Fruit fly (Drosophila melanogaster) whole organism, embryonic: ENCODE data around the gene CG10809.

Source experiments
- Abd-B ChIP-seq: fragments of 200-800 bp; sonication (Bioruptor generic); optimal IDR thresholded peaks from 2 replicates; lab custom pipeline; 2018; ENCODE audit warnings: missing biosample characterization, mild to moderate bottlenecking, missing genetic modification characterization, moderate library complexity
- Ada2b ChIP-seq: fragments of 200-800 bp; sonication (Bioruptor generic); IDR thresholded peaks from 2 replicates; pipeline ENCODE4 v1.3.6; 2022; ENCODE audit warnings: missing biosample characterization, missing genetic modification characterization
- BEAF-32 ChIP-seq: fragments of 200-800 bp; sonication (Bioruptor generic); optimal IDR thresholded peaks from 3 replicates; lab custom pipeline; 2017; ENCODE audit warnings: missing biosample characterization, missing genetic modification characterization, mild to moderate bottlenecking, moderate library complexity, missing genetic modification reagents
- CG10543 ChIP-seq: fragments of 200-800 bp; sonication (Bioruptor generic); optimal IDR thresholded peaks from 3 replicates; lab custom pipeline; 2017; ENCODE audit warnings: missing biosample characterization, mild to moderate bottlenecking, missing genetic modification characterization, moderate library complexity
- CG10959 ChIP-seq: fragments of 200-800 bp; sonication (Bioruptor generic); IDR thresholded peaks from 2 replicates; pipeline ENCODE4 v1.3.6; 2022; ENCODE audit warnings: missing biosample characterization, missing genetic modification characterization
- CG13287 ChIP-seq: fragments of 200-800 bp; sonication (Bioruptor generic); IDR thresholded peaks from 2 replicates; pipeline ENCODE4 v1.3.6; 2022; ENCODE audit warnings: missing biosample characterization, missing genetic modification characterization; ENCODE audit not compliant: partially characterized antibody
- CG13624 ChIP-seq: fragments of 200-800 bp; sonication (Bioruptor generic); optimal IDR thresholded peaks from 2 replicates; lab custom pipeline; 2016; ENCODE audit warnings: missing biosample characterization, missing genetic modification characterization
- CG14014 ChIP-seq: fragments of 200-800 bp; sonication (Bioruptor generic); IDR thresholded peaks from 2 replicates; pipeline ENCODE4 v1.3.6; 2022; ENCODE audit warnings: missing biosample characterization, missing genetic modification characterization
- CG15073 ChIP-seq: fragments of 200-800 bp; sonication (Bioruptor generic); optimal IDR thresholded peaks from 2 replicates; lab custom pipeline; 2016; ENCODE audit warnings: missing biosample characterization, missing genetic modification characterization
- CG18262 ChIP-seq: fragments of 200-800 bp; optimal IDR thresholded peaks from 3 replicates; lab custom pipeline; 2019; ENCODE audit warnings: missing biosample characterization, mild to moderate bottlenecking, missing genetic modification characterization, moderate library complexity
- CG2116 ChIP-seq: fragments of 200-800 bp; sonication (Bioruptor generic); optimal IDR thresholded peaks from 3 replicates; lab custom pipeline; 2018; ENCODE audit warnings: missing biosample characterization, mild to moderate bottlenecking, missing genetic modification characterization
- CG2199 ChIP-seq: fragments of 200-800 bp; sonication (Bioruptor generic); IDR thresholded peaks from 3 replicates; pipeline ENCODE4 v1.3.6; 2022; ENCODE audit warnings: missing biosample characterization, missing genetic modification characterization
- CG31365 ChIP-seq: fragments of 200-800 bp; sonication (Bioruptor generic); optimal IDR thresholded peaks from 2 replicates; lab custom pipeline; 2018; ENCODE audit warnings: missing biosample characterization, mild to moderate bottlenecking, missing genetic modification characterization
- CG3995 ChIP-seq: fragments of 200-800 bp; sonication (Bioruptor generic); optimal IDR thresholded peaks from 3 replicates; lab custom pipeline; 2016; ENCODE audit warnings: missing biosample characterization, missing genetic modification characterization
- CG4820 ChIP-seq: fragments of 200-800 bp; sonication (Bioruptor generic); optimal IDR thresholded peaks from 3 replicates; lab custom pipeline; 2016; ENCODE audit warnings: missing biosample characterization, missing genetic modification characterization
- CG6175 ChIP-seq: fragments of 200-800 bp; sonication (Bioruptor generic); IDR thresholded peaks from 3 replicates; pipeline ENCODE4 v1.3.6; 2022; ENCODE audit warnings: missing biosample characterization, missing genetic modification characterization
- CG7556 ChIP-seq: fragments of 200-800 bp; sonication (Bioruptor generic); optimal IDR thresholded peaks from 2 replicates; lab custom pipeline; 2017; ENCODE audit warnings: missing biosample characterization, mild to moderate bottlenecking, missing genetic modification characterization
- CG8089 ChIP-seq: fragments of 200-800 bp; sonication (Bioruptor generic); optimal IDR thresholded peaks from 3 replicates; lab custom pipeline; 2016; ENCODE audit warnings: missing biosample characterization, missing genetic modification characterization
- Dfd ChIP-seq, 2 experiments: fragments of >200 bp; optimal IDR thresholded peaks; 2 replicates each; lab custom pipeline; 2017; ENCODE audit warnings: missing biosample characterization in 2 of 2, missing genetic modification characterization in 2 of 2
- Ets97D ChIP-seq: fragments of 200-800 bp; sonication (Bioruptor generic); optimal IDR thresholded peaks from 3 replicates; lab custom pipeline; 2016; ENCODE audit warnings: missing biosample characterization, missing genetic modification characterization
- Fer3 ChIP-seq: fragments of 200-800 bp; sonication (Bioruptor generic); optimal IDR thresholded peaks from 2 replicates; lab custom pipeline; 2018; ENCODE audit warnings: missing biosample characterization, mild to moderate bottlenecking, missing genetic modification characterization, moderate library complexity
- Hr39 ChIP-seq: fragments of >200 bp; optimal IDR thresholded peaks from 2 replicates; lab custom pipeline; 2017
- Med ChIP-seq: fragments of 200-800 bp; sonication (Bioruptor generic); peaks from one replicate; lab custom pipeline; 2016; ENCODE audit warnings: missing biosample characterization, missing genetic modification characterization, mild to moderate bottlenecking, inconsistent platforms, moderate library complexity
- Pdp1 ChIP-seq, 2 experiments: fragments of 200-800 bp; sonication (Bioruptor generic); optimal IDR thresholded peaks; 3 replicates each; lab custom pipeline; 2016; ENCODE audit warnings: missing biosample characterization in 2 of 2, missing genetic modification characterization in 2 of 2, mild to moderate bottlenecking in 1 of 2, moderate library complexity in 1 of 2
- ab ChIP-seq: fragments of 200-800 bp; sonication (Bioruptor generic); optimal IDR thresholded peaks from 2 replicates; lab custom pipeline; 2016; ENCODE audit warnings: missing biosample characterization, missing genetic modification characterization
- abd-A ChIP-seq: fragments of 200-800 bp; sonication (Bioruptor generic); optimal IDR thresholded peaks from 3 replicates; lab custom pipeline; 2019; ENCODE audit warnings: missing biosample characterization, mild to moderate bottlenecking, missing genetic modification characterization, moderate library complexity
- aop ChIP-seq: fragments of 200-800 bp; sonication (Bioruptor generic); IDR thresholded peaks from 2 replicates; pipeline ENCODE4 v1.3.6; 2022; ENCODE audit warnings: missing biosample characterization, missing genetic modification characterization
- cato ChIP-seq: fragments of 200-800 bp; sonication (Bioruptor generic); optimal IDR thresholded peaks from 2 replicates; lab custom pipeline; 2016; ENCODE audit warnings: missing biosample characterization, missing genetic modification characterization, borderline replicate concordance
- chinmo ChIP-seq: fragments of 200-800 bp; sonication (Bioruptor generic); IDR thresholded peaks from 4 replicates; pipeline ENCODE4 v1.3.6; 2022; ENCODE audit warnings: missing biosample characterization, missing genetic modification characterization; ENCODE audit not compliant: partially characterized antibody
- ci ChIP-seq: fragments of 200-800 bp; sonication (Bioruptor generic); IDR thresholded peaks from 3 replicates; pipeline ENCODE4 v1.3.6; 2022; ENCODE audit warnings: missing biosample characterization, missing genetic modification characterization
- en ChIP-seq: fragments of 200-800 bp; sonication (Bioruptor generic); optimal IDR thresholded peaks from 2 replicates; lab custom pipeline; 2016; ENCODE audit warnings: missing biosample characterization, missing genetic modification characterization
- eyg ChIP-seq: fragments of 200-800 bp; sonication (Bioruptor generic); optimal IDR thresholded peaks from 3 replicates; lab custom pipeline; 2016; ENCODE audit warnings: missing biosample characterization, missing genetic modification characterization
- gt ChIP-seq: fragments of 200-800 bp; sonication (Bioruptor generic); IDR thresholded peaks from 2 replicates; pipeline ENCODE4 v1.3.6; 2022; ENCODE audit warnings: missing biosample characterization, missing genetic modification characterization
- her ChIP-seq: fragments of 200-800 bp; sonication (Bioruptor generic); optimal IDR thresholded peaks from 2 replicates; lab custom pipeline; 2016; ENCODE audit warnings: missing biosample characterization, missing genetic modification characterization
- ind ChIP-seq: fragments of 200-800 bp; sonication (Bioruptor generic); optimal IDR thresholded peaks from 3 replicates; lab custom pipeline; 2016; ENCODE audit warnings: missing biosample characterization, missing genetic modification characterization
- inv ChIP-seq: fragments of 200-800 bp; sonication (Bioruptor generic); IDR thresholded peaks from 2 replicates; pipeline ENCODE4 v1.3.6; 2022; ENCODE audit warnings: missing biosample characterization, missing genetic modification characterization; ENCODE audit not compliant: partially characterized antibody
- kay ChIP-seq: fragments of 200-800 bp; sonication (Bioruptor generic); optimal IDR thresholded peaks from 2 replicates; lab custom pipeline; 2016; ENCODE audit warnings: missing biosample characterization, missing genetic modification characterization
- knrl ChIP-seq: fragments of 200-800 bp; sonication (Bioruptor generic); IDR thresholded peaks from 3 replicates; pipeline ENCODE4 v1.3.6; 2022; ENCODE audit warnings: missing biosample characterization, missing genetic modification characterization; ENCODE audit not compliant: partially characterized antibody
- nau ChIP-seq: fragments of 200-800 bp; sonication (Bioruptor generic); optimal IDR thresholded peaks from 3 replicates; lab custom pipeline; 2017; ENCODE audit warnings: missing biosample characterization, mild to moderate bottlenecking, missing genetic modification characterization, missing genetic modification reagents
- otp ChIP-seq: fragments of 200-800 bp; sonication (Bioruptor generic); IDR thresholded peaks from 3 replicates; pipeline ENCODE4, ENCODE4 v1.3.6; 2022; ENCODE audit warnings: missing biosample characterization, missing genetic modification characterization
- ranshi ChIP-seq: fragments of 200-800 bp; sonication (Bioruptor generic); IDR thresholded peaks from 2 replicates; pipeline ENCODE4 v1.3.6; 2022; ENCODE audit warnings: missing biosample characterization, missing genetic modification characterization
- sd ChIP-seq: fragments of 200-800 bp; sonication (Bioruptor generic); optimal IDR thresholded peaks from 3 replicates; lab custom pipeline; 2018; ENCODE audit warnings: missing biosample characterization, mild to moderate bottlenecking, missing genetic modification characterization, moderate library complexity
- sim ChIP-seq: fragments of 200-800 bp; sonication (Bioruptor generic); IDR thresholded peaks from 2 replicates; pipeline ENCODE4 v1.3.6; 2022; ENCODE audit warnings: missing biosample characterization, missing genetic modification characterization
- slbo ChIP-seq: fragments of 200-800 bp; sonication (Bioruptor generic); IDR thresholded peaks from 2 replicates; pipeline ENCODE4 v1.3.6; 2022; ENCODE audit warnings: missing biosample characterization, missing genetic modification characterization
- slou ChIP-seq: fragments of 200-800 bp; sonication (Bioruptor generic); optimal IDR thresholded peaks from 3 replicates; lab custom pipeline; 2016; ENCODE audit warnings: missing biosample characterization, missing genetic modification characterization
- sna ChIP-seq: fragments of 200-800 bp; sonication (Bioruptor generic); IDR thresholded peaks from 2 replicates; pipeline ENCODE4 v1.3.6; 2022; ENCODE audit warnings: missing biosample characterization, missing genetic modification characterization; ENCODE audit not compliant: partially characterized antibody
- sr ChIP-seq: fragments of 200-800 bp; sonication (Bioruptor generic); IDR thresholded peaks from 3 replicates; pipeline ENCODE4 v1.3.6; 2022; ENCODE audit warnings: missing biosample characterization, missing genetic modification characterization
- tin ChIP-seq: fragments of 200-800 bp; sonication (Bioruptor generic); optimal IDR thresholded peaks from 3 replicates; lab custom pipeline; 2016; ENCODE audit warnings: missing biosample characterization, missing genetic modification characterization
- tna ChIP-seq: fragments of 200-800 bp; sonication (Bioruptor generic); IDR thresholded peaks from 2 replicates; pipeline ENCODE4 v1.3.6; 2022; ENCODE audit warnings: missing biosample characterization, missing genetic modification characterization; ENCODE audit not compliant: partially characterized antibody
- unpg ChIP-seq: fragments of 200-800 bp; sonication (Bioruptor generic); optimal IDR thresholded peaks from 3 replicates; lab custom pipeline; 2018; ENCODE audit warnings: missing biosample characterization, mild to moderate bottlenecking, missing genetic modification characterization, moderate library complexity
- wdn ChIP-seq: fragments of 200-800 bp; sonication (Bioruptor generic); IDR thresholded peaks from 2 replicates; pipeline ENCODE4 v1.3.6; 2022; ENCODE audit warnings: missing biosample characterization, missing genetic modification characterization
- zen ChIP-seq: fragments of 200-800 bp; sonication (Bioruptor generic); optimal IDR thresholded peaks from 3 replicates; lab custom pipeline; 2018; ENCODE audit warnings: missing biosample characterization, mild to moderate bottlenecking, missing genetic modification characterization, moderate library complexity

CG10809 gene

DNA sequence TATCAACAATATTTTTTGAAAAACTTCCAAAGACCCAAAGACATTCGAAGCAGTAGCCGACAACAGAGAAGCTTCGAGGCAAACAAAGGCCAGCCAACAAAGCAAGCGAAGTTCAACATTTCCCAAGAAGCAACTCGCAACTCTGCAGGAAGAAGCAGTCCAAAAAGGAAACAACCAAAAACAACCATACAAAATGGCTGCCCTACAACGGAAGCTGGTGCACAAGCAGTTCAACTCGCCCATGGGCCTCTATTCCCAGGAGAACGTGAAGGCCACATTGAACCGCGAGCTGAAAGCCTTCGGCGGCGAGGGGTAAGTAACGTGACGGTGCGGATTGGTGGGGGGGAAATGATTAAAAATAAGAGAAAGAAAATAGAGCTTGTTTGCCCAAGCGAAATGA, 39.4 kb downstream of the CG10809 start (continued):
- TF ChIP-seq Abd-B (GFP tag; lab: Kevin White, UChicago) (no peak), slbo (GFP tag; lab: Robert Waterston, UW) (0 out of 2 replicates have a peak, but pooled peaks have one; percentile 16), Ets97D (GFP tag; lab: Kevin White, UChicago) (peak; percentile 75), ab (GFP tag; lab: Kevin White, UChicago) (no peak), aop (GFP tag; lab: Robert Waterston, UW) (no peak), CG2199 (GFP tag; lab: Robert Waterston, UW) (no peak), kay (GFP tag; lab: Kevin White, UChicago) (no peak), sim (GFP tag; lab: Robert Waterston, UW) (no peak), CG8089 (no peak), BEAF-32 (no peak), tna (no peak), CG4820 (GFP tag; lab: Kevin White, UChicago) (no peak), Hr39 (no peak), otp (GFP tag; lab: Robert Waterston, UW) (no peak), her (GFP tag; lab: Kevin White, UChicago) (no peak), sna (GFP tag; lab: Robert Waterston, UW) (no peak), knrl (no peak), Dfd (GFP tag; optimal IDR thresholded peaks at IDR 0.05; lab: Kevin White, UChicago) (no peak), zen (peak; percentile 38), CG31365 (peak; percentile 49), CG10543 (GFP tag; lab: Kevin White, UChicago) (no peak), CG10959 (0 out of 2 replicates have a peak, but pooled peaks have one; percentile 30), Med (GFP tag; lab: Kevin White, UChicago) (peak; percentile 77), CG7556 (GFP tag; lab: Kevin White, UChicago) (no peak), Fer3 (tag; lab: Kevin White, UChicago) (no peak), CG3995 (no peak), unpg (GFP tag; lab: Kevin White, UChicago) (no peak)

DNA sequence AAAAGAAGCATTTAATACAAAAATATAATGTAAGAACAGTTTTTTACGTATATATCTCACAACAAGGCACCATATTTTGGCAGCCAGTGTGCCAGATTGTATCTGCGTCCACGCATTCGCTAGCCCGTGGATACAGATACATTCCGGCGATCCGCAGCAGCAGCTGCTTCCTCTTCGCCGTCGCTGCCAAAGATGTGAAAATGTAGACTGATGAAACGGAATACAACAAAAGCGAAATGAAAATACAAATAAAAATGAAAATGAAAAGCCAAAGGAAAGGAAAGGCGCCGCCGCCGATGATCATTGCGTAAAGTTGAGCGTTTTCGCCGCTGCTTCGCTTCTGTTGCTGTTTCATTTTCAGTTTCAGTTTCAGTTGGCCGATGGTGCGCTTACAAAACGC, 44.0 kb downstream of the CG10809 start:
- TF ChIP-seq Ada2b (GFP tag; lab: Robert Waterston, UW) (no peak), CG2116 (GFP tag; lab: Kevin White, UChicago) (no peak), CG15073 (peak; percentile 78), ranshi (GFP tag; lab: Robert Waterston, UW) (no peak), cato (no peak), eyg (GFP tag; lab: Kevin White, UChicago) (no peak), CG13624 (GFP tag; lab: Kevin White, UChicago) (no peak), unpg (GFP tag; lab: Kevin White, UChicago) (no peak), CG18262 (tag; lab: Kevin White, UChicago) (no peak), CG14014 (GFP tag; lab: Robert Waterston, UW) (0 out of 2 replicates have a peak, but pooled peaks have one; percentile 11), abd-A (tag; lab: Kevin White, UChicago) (no peak), nau (peak; percentile 66), slou (GFP tag; lab: Kevin White, UChicago) (no peak), sr (GFP tag; lab: Robert Waterston, UW) (peak; percentile 7; the same call in 1 of the 3 replicates), inv (GFP tag; lab: Robert Waterston, UW) (no peak), tin (no peak), CG6175 (GFP tag; lab: Robert Waterston, UW) (no peak), en (GFP tag; lab: Kevin White, UChicago) (no peak), wdn (GFP tag; lab: Robert Waterston, UW) (no peak), sd (tag; lab: Kevin White, UChicago) (peak; percentile 87), chinmo (GFP tag; lab: Robert Waterston, UW) (0 out of 4 replicates have a peak, but pooled peaks have one; percentile 27), Pdp1 (GFP tag; optimal IDR thresholded peaks at IDR 0.05; lab: Kevin White, UChicago) (peak in 1 of 2 experiments; percentile 85), gt (no peak), CG13287 (GFP tag; lab: Robert Waterston, UW) (no peak), CG10543 (GFP tag; lab: Kevin White, UChicago) (peak; percentile 14), ci (0 out of 3 replicates have a peak, but pooled peaks have one; percentile 23), ind (GFP tag; lab: Kevin White, UChicago) (no peak)
